Fruit fly (Drosophila melanogaster) S2 (cell line): ENCODE results near the gene dmt.

Experiments
- CG8478 ChIP-seq: fragments of >200 bp; optimal IDR thresholded peaks from 2 replicates; lab custom pipeline; 2018
- CTCF ChIP-seq, 2 experiments: fragments of >200 bp; optimal IDR thresholded peaks; 2 replicates each; lab custom pipeline; 2018

DNA sequence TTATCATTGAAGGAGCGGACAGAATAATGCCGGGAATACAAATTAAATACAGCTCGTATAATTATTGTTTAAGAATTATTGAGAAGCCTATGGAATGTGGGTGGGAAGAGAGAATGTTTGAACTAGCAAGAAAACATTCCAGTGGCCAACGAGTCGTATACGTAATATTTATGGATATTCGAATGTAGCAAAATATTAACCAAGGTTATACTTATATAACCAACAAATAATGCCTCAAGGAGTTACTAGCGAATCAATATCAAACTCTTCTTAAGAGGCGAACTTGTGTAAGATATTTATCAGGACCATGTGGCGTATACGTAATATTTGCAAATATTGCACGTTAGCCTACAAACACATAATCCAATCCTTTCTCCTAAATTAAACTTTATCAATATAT, 45.5 kb upstream of the dmt start:
- no peak for TF ChIP-seq CG8478
- TF ChIP-seq CTCF (optimal IDR thresholded peaks at IDR 0.05; lab: Kevin White, UChicago) = no peak
